Worm (Caenorhabditis elegans) whole organism, L4 larva: Measurements from ENCODE around the gene npl-10.

ENCODE experiments used
- D1046.2 ChIP-seq: fragments of 200-800 bp; sonication (Bioruptor generic); IDR thresholded peaks from 2 replicates; pipeline ENCODE4 v1.3.6; 2022; ENCODE audit warnings: missing genetic modification characterization, missing compliant biosample characterization
- ZK337.2 ChIP-seq: fragments of 200-800 bp; sonication (Bioruptor generic); IDR thresholded peaks from 2 replicates; pipeline ENCODE4 v1.3.6; 2022; ENCODE audit warnings: missing genetic modification reagents, missing genetic modification characterization, missing compliant biosample characterization
- ZK546.5 ChIP-seq, 2 experiments: sonication (generic microtip); optimal IDR thresholded peaks; 2 replicates each; lab custom pipeline; 2017; ENCODE audit warnings: missing biosample characterization in 2 of 2, missing genetic modification characterization in 2 of 2
- aha-1 ChIP-seq: fragments of 150-350 bp; peaks from one replicate; lab custom pipeline; 2014; ENCODE audit warnings: missing biosample characterization, missing genetic modification characterization
- attf-4 ChIP-seq: sonication (generic microtip); optimal IDR thresholded peaks from 3 replicates; lab custom pipeline; 2017; ENCODE audit warnings: missing biosample characterization, missing genetic modification characterization
- ceh-20 ChIP-seq: fragments of 200-800 bp; sonication (Bioruptor generic); IDR thresholded peaks from 2 replicates; pipeline ENCODE4 v1.3.6; 2022; ENCODE audit warnings: missing genetic modification reagents, missing genetic modification characterization, missing compliant biosample characterization
- ceh-28 ChIP-seq: fragments of 150-350 bp; optimal IDR thresholded peaks from 2 replicates; lab custom pipeline; 2014; ENCODE audit warnings: missing biosample characterization, missing genetic modification reagents, missing genetic modification characterization
- daf-12 ChIP-seq: fragments of 150-350 bp; optimal IDR thresholded peaks from 2 replicates; lab custom pipeline; 2014; ENCODE audit warnings: missing biosample characterization, missing genetic modification reagents, missing genetic modification characterization
- daf-16 ChIP-seq, 3 experiments: sonication (generic microtip); optimal IDR thresholded peaks; 2 replicates each; lab custom pipeline; 2016 to 2017; ENCODE audit warnings: missing genetic modification characterization in 3 of 3, missing genetic modification reagents in 3 of 3, mild to moderate bottlenecking in 2 of 3, missing compliant biosample characterization in 2 of 3, missing biosample characterization in 1 of 3, moderate library complexity in 1 of 3
- daf-8 ChIP-seq: fragments of 200-800 bp; sonication (Bioruptor generic); IDR thresholded peaks from 2 replicates; pipeline ENCODE4 v1.3.6; 2022; ENCODE audit warnings: missing genetic modification characterization, missing compliant biosample characterization
- dmd-6 ChIP-seq: fragments of 200-800 bp; sonication (Bioruptor generic); IDR thresholded peaks from 2 replicates; pipeline ENCODE4 v1.3.6; 2022; ENCODE audit warnings: missing genetic modification reagents, missing genetic modification characterization, missing compliant biosample characterization
- dve-1 ChIP-seq: sonication (generic microtip); optimal IDR thresholded peaks from 2 replicates; lab custom pipeline; 2017; ENCODE audit warnings: antibody characterized with exemption, mild to moderate bottlenecking, missing genetic modification characterization, missing compliant biosample characterization; ENCODE audit not compliant: insufficient read depth
- egl-43 ChIP-seq: fragments of 200-800 bp; sonication (Bioruptor generic); IDR thresholded peaks from 2 replicates; pipeline ENCODE4 v1.3.6; 2022; ENCODE audit warnings: missing genetic modification reagents, missing genetic modification characterization, missing compliant biosample characterization
- fkh-10 ChIP-seq: fragments of 150-350 bp; optimal IDR thresholded peaks from 2 replicates; lab custom pipeline; 2014; ENCODE audit warnings: missing biosample characterization, missing genetic modification reagents, missing genetic modification characterization
- hlh-30 ChIP-seq: sonication (generic microtip); optimal IDR thresholded peaks from 2 replicates; lab custom pipeline; 2017; ENCODE audit warnings: antibody characterized with exemption, mild to moderate bottlenecking, missing genetic modification characterization, missing compliant biosample characterization; ENCODE audit not compliant: insufficient read depth
- jun-1 ChIP-seq: fragments of 150-350 bp; optimal IDR thresholded peaks from 2 replicates; lab custom pipeline; 2014; ENCODE audit warnings: missing biosample characterization, missing genetic modification reagents, missing genetic modification characterization
- lin-1 ChIP-seq: fragments of 200-800 bp; sonication (Bioruptor generic); IDR thresholded peaks from 2 replicates; pipeline ENCODE4 v1.3.6; 2022; ENCODE audit warnings: missing genetic modification reagents, missing genetic modification characterization, missing compliant biosample characterization
- lin-13 ChIP-seq: fragments of 150-350 bp; optimal IDR thresholded peaks from 2 replicates; lab custom pipeline; 2014; ENCODE audit warnings: missing biosample characterization, missing genetic modification reagents, missing genetic modification characterization
- lin-29 ChIP-seq: fragments of 200-800 bp; sonication (Bioruptor generic); IDR thresholded peaks from 2 replicates; pipeline ENCODE4 v1.3.6; 2022; ENCODE audit warnings: missing genetic modification reagents, missing genetic modification characterization, missing compliant biosample characterization
- lin-38 ChIP-seq: fragments of 200-800 bp; sonication (Bioruptor generic); IDR thresholded peaks from 2 replicates; pipeline ENCODE4 v1.3.6; 2022; ENCODE audit warnings: missing genetic modification reagents, missing genetic modification characterization, missing compliant biosample characterization
- lin-39 ChIP-seq: fragments of 150-350 bp; optimal IDR thresholded peaks from 2 replicates; lab custom pipeline; 2014; ENCODE audit warnings: missing biosample characterization, missing genetic modification reagents, missing genetic modification characterization
- madf-5 ChIP-seq, 2 experiments: fragments of 200-800 bp; sonication (Bioruptor generic); IDR thresholded peaks; 2 replicates each; pipeline ENCODE4 v1.3.6; 2022; ENCODE audit warnings: missing compliant biosample characterization in 2 of 2, missing genetic modification characterization in 2 of 2
- mep-1 ChIP-seq: fragments of 150-350 bp; sonication (generic microtip); optimal IDR thresholded peaks from 3 replicates; lab custom pipeline; 2014; ENCODE audit warnings: missing biosample characterization, missing genetic modification characterization
- mes-2 ChIP-seq: sonication (generic microtip); optimal IDR thresholded peaks from 2 replicates; lab custom pipeline; 2016; ENCODE audit warnings: missing genotype, mild to moderate bottlenecking, missing genetic modification characterization, missing compliant biosample characterization; ENCODE audit not compliant: poor library complexity, severe bottlenecking
- mxl-3 ChIP-seq: fragments of 200-800 bp; sonication (Bioruptor generic); optimal IDR thresholded peaks from 2 replicates; lab custom pipeline; 2018; ENCODE audit warnings: mild to moderate bottlenecking, missing genetic modification characterization, missing compliant biosample characterization
- nhr-28 ChIP-seq: fragments of 150-350 bp; optimal IDR thresholded peaks from 2 replicates; lab custom pipeline; 2014; ENCODE audit warnings: missing biosample characterization, missing genetic modification characterization
- nhr-41 ChIP-seq: fragments of 200-800 bp; sonication (Bioruptor generic); IDR thresholded peaks from 2 replicates; pipeline ENCODE4 v1.3.6; 2022; ENCODE audit warnings: missing genetic modification reagents, missing genetic modification characterization, missing compliant biosample characterization
- nhr-42 ChIP-seq: fragments of 200-800 bp; sonication (Bioruptor generic); IDR thresholded peaks from 2 replicates; pipeline ENCODE4 v1.3.6; 2022; ENCODE audit warnings: missing genetic modification characterization, missing compliant biosample characterization
- nhr-6 ChIP-seq: fragments of 150-350 bp; optimal IDR thresholded peaks from 2 replicates; lab custom pipeline; 2014; ENCODE audit warnings: missing biosample characterization, missing genetic modification characterization
- nhr-76 ChIP-seq: fragments of 150-350 bp; optimal IDR thresholded peaks from 2 replicates; lab custom pipeline; 2014; ENCODE audit warnings: missing biosample characterization, missing genetic modification characterization
- nhr-77 ChIP-seq: fragments of 150-350 bp; optimal IDR thresholded peaks from 2 replicates; lab custom pipeline; 2014; ENCODE audit warnings: missing biosample characterization, missing genetic modification characterization
- pha-4 ChIP-seq, 2 experiments: fragments of 150-350 bp in 1 of 2; fragments of 200-800 bp in 1 of 2; sonication (Bioruptor generic) in 1 of 2; IDR thresholded peaks in 1 of 2; optimal IDR thresholded peaks in 1 of 2; 2 replicates each; pipeline versions ENCODE4 v1.3.6 to Lab custom; 2014 to 2022; ENCODE audit warnings: missing genetic modification characterization in 2 of 2, missing genetic modification reagents in 2 of 2, missing biosample characterization in 1 of 2, missing compliant biosample characterization in 1 of 2
- pqm-1 ChIP-seq: sonication (generic microtip); optimal IDR thresholded peaks from 2 replicates; lab custom pipeline; 2017; ENCODE audit warnings: missing biosample characterization, missing genetic modification characterization
- rbr-2 ChIP-seq: sonication (generic microtip); optimal IDR thresholded peaks from 2 replicates; lab custom pipeline; 2016; ENCODE audit warnings: missing genotype, missing genetic modification characterization, missing compliant biosample characterization
- saeg-2 ChIP-seq: fragments of 200-800 bp; sonication (Bioruptor generic); IDR thresholded peaks from 2 replicates; pipeline ENCODE4 v1.3.6; 2022; ENCODE audit warnings: missing genetic modification reagents, missing genetic modification characterization, missing compliant biosample characterization
- sdz-12 ChIP-seq: fragments of 200-800 bp; sonication (Bioruptor generic); optimal IDR thresholded peaks from 2 replicates; lab custom pipeline; 2018; ENCODE audit warnings: mild to moderate bottlenecking, missing genetic modification characterization, missing compliant biosample characterization
- set-16 ChIP-seq: fragments of 200-800 bp; sonication (Bioruptor generic); IDR thresholded peaks from 2 replicates; pipeline ENCODE4 v1.3.6; 2022; ENCODE audit warnings: missing genetic modification reagents, missing genetic modification characterization, missing compliant biosample characterization
- snpc-1.2 ChIP-seq: fragments of 200-800 bp; sonication (Bioruptor generic); IDR thresholded peaks from 2 replicates; pipeline ENCODE4 v1.3.6; 2022; ENCODE audit warnings: missing genetic modification reagents, missing genetic modification characterization, missing compliant biosample characterization
- spr-1 ChIP-seq: sonication (generic microtip); optimal IDR thresholded peaks from 2 replicates; lab custom pipeline; 2016; ENCODE audit warnings: mild to moderate bottlenecking, missing genetic modification characterization, missing compliant biosample characterization
- tra-1 ChIP-seq: fragments of 200-800 bp; sonication (Bioruptor generic); IDR thresholded peaks from 2 replicates; pipeline ENCODE4 v1.3.6; 2022; ENCODE audit warnings: missing genetic modification reagents, missing genetic modification characterization, missing compliant biosample characterization
- vab-7 ChIP-seq: fragments of 200-800 bp; sonication (Bioruptor generic); IDR thresholded peaks from 2 replicates; pipeline ENCODE4 v1.3.6; 2022; ENCODE audit warnings: missing genetic modification reagents, missing genetic modification characterization, missing compliant biosample characterization
- zip-11 ChIP-seq: fragments of 200-800 bp; sonication (Bioruptor generic); IDR thresholded peaks from 2 replicates; pipeline ENCODE4 v1.3.6; 2022; ENCODE audit warnings: missing genetic modification characterization, missing compliant biosample characterization
- ztf-7 ChIP-seq: fragments of 150-350 bp; optimal IDR thresholded peaks from 2 replicates; lab custom pipeline; 2014; ENCODE audit warnings: missing biosample characterization, missing genetic modification characterization

npl-10 gene

DNA sequence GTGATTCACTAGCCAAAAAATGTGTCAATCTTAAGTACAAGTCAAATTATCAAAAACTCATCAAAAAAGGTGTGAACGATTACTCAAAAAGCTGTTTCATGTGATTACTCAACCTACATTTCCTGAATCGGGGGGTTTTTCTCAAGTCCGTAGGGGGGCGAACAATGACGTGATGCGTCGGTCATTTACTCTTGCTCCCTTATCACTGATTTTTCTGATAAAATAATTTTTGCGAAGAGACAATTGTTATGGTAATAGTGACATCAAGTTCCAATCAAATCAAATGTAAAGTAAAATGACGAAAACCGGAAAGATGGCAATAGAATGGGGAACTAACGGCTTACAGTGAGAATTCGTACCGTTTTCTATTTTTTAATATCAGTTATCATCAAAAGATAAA is 41.7 kb downstream of the npl-10 start:
- TF ChIP-seq spr-1 (tag; lab: Kevin White, UChicago): no peak
- TF ChIP-seq lin-13 (GFP tag; lab: Kevin White, UChicago): no peak
- TF ChIP-seq saeg-2 (GFP tag; lab: Robert Waterston, UW): no peak
- TF ChIP-seq ZK337.2: no peak
- TF ChIP-seq pqm-1 (tag; lab: Kevin White, UChicago): peak; percentile 51
- no peak for TF ChIP-seq nhr-41
- no peak for TF ChIP-seq rbr-2 (tag; lab: Kevin White, UChicago)
- TF ChIP-seq fkh-10 (GFP tag; lab: Kevin White, UChicago): no peak
- TF ChIP-seq snpc-1.2 (GFP tag; lab: Robert Waterston, UW): no peak
- no peak for TF ChIP-seq lin-1 (GFP tag; lab: Robert Waterston, UW)
- no peak for TF ChIP-seq mep-1 (tag; lab: Kevin White, UChicago)
- no peak for TF ChIP-seq jun-1
- no peak for TF ChIP-seq egl-43 (GFP tag; lab: Robert Waterston, UW)
- TF ChIP-seq daf-12 (tag; lab: Kevin White, UChicago): no peak
- peak; percentile 36 for TF ChIP-seq nhr-77 (tag; lab: Kevin White, UChicago)
- TF ChIP-seq dmd-6 (GFP tag; lab: Robert Waterston, UW): peak; percentile 29; the same call in 1 of the 2 replicates
- TF ChIP-seq ZK546.5 (tag; optimal IDR thresholded peaks at IDR 0.05; lab: Kevin White, UChicago): no peak
- TF ChIP-seq aha-1 (tag; lab: Kevin White, UChicago): peak; percentile 69
- no peak for TF ChIP-seq sdz-12 (GFP tag; lab: Kevin White, UChicago)
- no peak for TF ChIP-seq vab-7 (GFP tag; lab: Robert Waterston, UW)
- no peak for TF ChIP-seq hlh-30 (tag; lab: Kevin White, UChicago)
- TF ChIP-seq daf-16 (GFP tag; optimal IDR thresholded peaks at IDR 0.05; lab: Kevin White, UChicago): no peak
- TF ChIP-seq daf-16 (tag; optimal IDR thresholded peaks at IDR 0.05; lab: Kevin White, UChicago): peak; percentile 22
- TF ChIP-seq ceh-28 (tag; lab: Kevin White, UChicago): no peak
- TF ChIP-seq lin-38: no peak
- TF ChIP-seq nhr-28 (tag; lab: Kevin White, UChicago): peak; percentile 62
- no peak for TF ChIP-seq mxl-3 (GFP tag; lab: Kevin White, UChicago)
- TF ChIP-seq ceh-20 (GFP tag; lab: Robert Waterston, UW): no peak
- no peak for TF ChIP-seq attf-4
- no peak for TF ChIP-seq ztf-7 (tag; lab: Kevin White, UChicago)
- TF ChIP-seq lin-39 (tag; lab: Kevin White, UChicago): no peak
- no peak for TF ChIP-seq pha-4 (GFP tag; IDR thresholded peaks at IDR 0.05; lab: Robert Waterston, UW)
- no peak for TF ChIP-seq pha-4 (tag; optimal IDR thresholded peaks at IDR 0.05; lab: Kevin White, UChicago)
- TF ChIP-seq D1046.2: no peak
- TF ChIP-seq mes-2 (tag; lab: Kevin White, UChicago): no peak
- TF ChIP-seq, all 104 proteins: peak for 6

DNA sequence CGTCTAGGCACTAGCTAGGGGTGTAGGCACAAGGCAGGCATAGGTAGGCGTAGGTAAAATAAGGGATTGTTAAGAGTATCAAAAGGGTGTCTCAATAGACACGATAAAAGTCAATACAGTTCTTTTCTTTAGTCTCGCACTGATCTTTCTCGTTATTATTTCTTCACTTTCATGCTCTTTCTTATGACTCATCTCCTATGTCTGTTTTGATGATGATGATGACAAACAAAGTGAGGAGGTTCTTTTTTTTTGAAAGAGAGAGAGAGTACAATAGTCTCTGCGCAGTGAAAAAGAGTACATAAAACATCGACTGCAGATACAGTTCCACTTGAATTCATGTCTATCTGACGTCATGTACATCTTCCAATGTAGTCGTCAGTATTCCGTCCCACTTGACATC is 45.8 kb downstream of the npl-10 start:
- peak; percentile 32 for TF ChIP-seq nhr-6 (tag; lab: Kevin White, UChicago)
- TF ChIP-seq aha-1 (tag; lab: Kevin White, UChicago): peak; percentile 77
- no peak for TF ChIP-seq tra-1 (GFP tag; lab: Robert Waterston, UW)
- no peak for TF ChIP-seq pha-4 (GFP tag; IDR thresholded peaks at IDR 0.05; lab: Robert Waterston, UW)
- peak; percentile 33 for TF ChIP-seq pha-4 (tag; optimal IDR thresholded peaks at IDR 0.05; lab: Kevin White, UChicago)
- no peak for TF ChIP-seq daf-8
- TF ChIP-seq hlh-30 (tag; lab: Kevin White, UChicago): no peak
- TF ChIP-seq daf-16 (GFP tag; optimal IDR thresholded peaks at IDR 0.05; lab: Kevin White, UChicago): no peak
- TF ChIP-seq daf-16 (tag; optimal IDR thresholded peaks at IDR 0.05; lab: Kevin White, UChicago): no peak
- TF ChIP-seq D1046.2: no peak
- no peak for TF ChIP-seq madf-5 (GFP tag; IDR thresholded peaks at IDR 0.05; lab: Robert Waterston, UW)
- TF ChIP-seq zip-11 (GFP tag; lab: Robert Waterston, UW): no peak
- TF ChIP-seq nhr-76 (tag; lab: Kevin White, UChicago): no peak
- no peak for TF ChIP-seq set-16 (GFP tag; lab: Robert Waterston, UW)
- no peak for TF ChIP-seq nhr-42
- no peak for TF ChIP-seq lin-29 (GFP tag; lab: Robert Waterston, UW)
- TF ChIP-seq dve-1 (tag; lab: Kevin White, UChicago): peak; percentile 15
